Worm (Caenorhabditis elegans): ENCODE measurements around the gene pgp-11.

pgp-11 gene

ce11 chrII:8015483-8015938 lies 11.5 kb upstream of the pgp-11 start (continued):
- TF ChIP-seq ceh-27 (GFP tag; optimal IDR thresholded peaks at IDR 0.05): no peak
- TF ChIP-seq lin-40 (tag; optimal IDR thresholded peaks at IDR 0.05): peak; percentile 31
- no peak for TF ChIP-seq sea-2 (GFP tag; IDR thresholded peaks at IDR 0.05)
- TF ChIP-seq akir-1 (GFP tag; optimal IDR thresholded peaks at IDR 0.05): no peak
- no peak for TF ChIP-seq let-526 (GFP tag; IDR thresholded peaks at IDR 0.05)
- peak in 1 of 3 experiments; percentile 66 for TF ChIP-seq lin-35 (GFP tag; optimal IDR thresholded peaks at IDR 0.05)
- peak; percentile 54; the same call in 1 of the 2 replicates for TF ChIP-seq K11D2.4 (GFP tag; IDR thresholded peaks at IDR 0.05)
- TF ChIP-seq dox-1 (GFP tag; IDR thresholded peaks at IDR 0.05): peak; percentile 88
- peak; percentile 47 for TF ChIP-seq K12H6.12 (tag; optimal IDR thresholded peaks at IDR 0.05)
- no peak for TF ChIP-seq unc-62 (GFP tag; optimal IDR thresholded peaks at IDR 0.05)
- TF ChIP-seq Y79H2A.3 (GFP tag; conservative IDR thresholded peaks at IDR 0.05): no peak
- no peak for TF ChIP-seq F39B2.1 (GFP tag; IDR thresholded peaks at IDR 0.05)
- TF ChIP-seq tbp1 (GFP tag; optimal IDR thresholded peaks at IDR 0.05): peak; percentile 50
- peak; percentile 95 for TF ChIP-seq ceh-91 (GFP tag; IDR thresholded peaks at IDR 0.05)
- TF ChIP-seq bed-2 (GFP tag; IDR thresholded peaks at IDR 0.05): no peak
- peak; percentile 22; the same call in 1 of the 2 replicates for TF ChIP-seq ekl-4 (GFP tag; IDR thresholded peaks at IDR 0.05)
- no peak for TF ChIP-seq F22D6.2 (tag; optimal IDR thresholded peaks at IDR 0.05)
- no peak for TF ChIP-seq zim-3 (tag; optimal IDR thresholded peaks at IDR 0.05)
- peak; percentile 22 for TF ChIP-seq nhr-90 (tag; optimal IDR thresholded peaks at IDR 0.05)
- peak; percentile 90 for TF ChIP-seq xnd-1 (tag; optimal IDR thresholded peaks at IDR 0.05)
- no peak for TF ChIP-seq gei-17 (GFP tag; optimal IDR thresholded peaks at IDR 0.05)
- no peak for TF ChIP-seq F52B5.7 (tag; optimal IDR thresholded peaks at IDR 0.05)
- no peak for TF ChIP-seq ztf-25 (GFP tag; IDR thresholded peaks at IDR 0.05)
- TF ChIP-seq repo-1 (tag; optimal IDR thresholded peaks at IDR 0.05): peak; percentile 69
- TF ChIP-seq ceh-79 (tag; optimal IDR thresholded peaks at IDR 0.05): no peak
- no peak for TF ChIP-seq snpc-1.3 (tag; optimal IDR thresholded peaks at IDR 0.05; ENCODE audit: insufficient read depth)
- TF ChIP-seq aptf-2 (GFP tag; conservative IDR thresholded peaks at IDR 0.05): peak; percentile 76; the same call in 1 of the 2 replicates
- peak; percentile 97 for TF ChIP-seq efl-1 (GFP tag; optimal IDR thresholded peaks at IDR 0.05)
- TF ChIP-seq him-1 (tag; optimal IDR thresholded peaks at IDR 0.05): peak; percentile 45
- TF ChIP-seq lir-1 (GFP tag; conservative IDR thresholded peaks at IDR 0.05): peak; percentile 50; the same call in 1 of the 2 replicates
- TF ChIP-seq nfya-2 (GFP tag; IDR thresholded peaks at IDR 0.05): no peak
- no peak for TF ChIP-seq sdz-38 (tag; optimal IDR thresholded peaks at IDR 0.05)
- TF ChIP-seq lin-54 (GFP tag; optimal IDR thresholded peaks at IDR 0.05): peak; percentile 72
- no peak for TF ChIP-seq T07F8.4 (tag; optimal IDR thresholded peaks at IDR 0.05)
- TF ChIP-seq let-607 (tag; optimal IDR thresholded peaks at IDR 0.05): no peak
- TF ChIP-seq hmg-1.2 (GFP tag; IDR thresholded peaks at IDR 0.05): peak; percentile 64
- TF ChIP-seq somi-1 (GFP tag; optimal IDR thresholded peaks at IDR 0.05): peak; percentile 0
- TF ChIP-seq rpc-1 (optimal IDR thresholded peaks at IDR 0.05): no peak
- no peak for TF ChIP-seq rpc-1 (tag; optimal IDR thresholded peaks at IDR 0.05)
- TF ChIP-seq egl-44 (GFP tag; IDR thresholded peaks at IDR 0.05): 0 out of 2 replicates have a peak, but pooled peaks have one; percentile 14
- peak; percentile 88 for TF ChIP-seq athp-1 (tag; optimal IDR thresholded peaks at IDR 0.05)
- TF ChIP-seq ZK185.1 (tag; optimal IDR thresholded peaks at IDR 0.05; ENCODE audit: poor library complexity, severe bottlenecking): peak; percentile 26
- peak; percentile 77; the same call in 1 of the 2 replicates for TF ChIP-seq Y67H2A.10 (GFP tag; conservative IDR thresholded peaks at IDR 0.05)
- no peak for TF ChIP-seq nhr-120 (GFP tag; IDR thresholded peaks at IDR 0.05)
- TF ChIP-seq hrde-1 (tag; optimal IDR thresholded peaks at IDR 0.05; ENCODE audit: borderline replicate concordance): peak; percentile 39
- peak; percentile 87 for TF ChIP-seq Y95B8A.8 (GFP tag; IDR thresholded peaks at IDR 0.05)
- TF ChIP-seq attf-3 (GFP tag; conservative IDR thresholded peaks at IDR 0.05): 0 out of 2 replicates have a peak, but pooled peaks have one; percentile 41
- TF ChIP-seq pbrm-1 (GFP tag; IDR thresholded peaks at IDR 0.05): peak; percentile 51; the same call in 1 of the 2 replicates

Data from whole organism, young adult.